Worm (Caenorhabditis elegans) whole organism, late embryonic: Measurements from ENCODE around the gene haf-2.

Source experiments
- C38D4.7 ChIP-seq: fragments of 200-800 bp; sonication (Bioruptor generic); optimal IDR thresholded peaks from 2 replicates; lab custom pipeline; 2018; ENCODE audit warnings: mild to moderate bottlenecking, missing genetic modification characterization, moderate library complexity, missing compliant biosample characterization
- F13H6.1 ChIP-seq: sonication (generic microtip); optimal IDR thresholded peaks from 2 replicates; lab custom pipeline; 2016; ENCODE audit warnings: missing genetic modification characterization, missing compliant biosample characterization
- K02D7.2 ChIP-seq: sonication (generic microtip); optimal IDR thresholded peaks from 2 replicates; lab custom pipeline; 2017; ENCODE audit warnings: mild to moderate bottlenecking, missing genetic modification characterization, missing compliant biosample characterization
- Y22D7AL.16 ChIP-seq: sonication (generic microtip); optimal IDR thresholded peaks from 2 replicates; lab custom pipeline; 2016; ENCODE audit warnings: missing genetic modification characterization, missing compliant biosample characterization
- ceh-30 ChIP-seq: fragments of 150-350 bp; optimal IDR thresholded peaks from 2 replicates; lab custom pipeline; 2014; ENCODE audit warnings: missing biosample characterization, missing genetic modification characterization
- ceh-34 ChIP-seq: sonication (generic microtip); optimal IDR thresholded peaks from 2 replicates; lab custom pipeline; 2016; ENCODE audit warnings: mild to moderate bottlenecking, missing genetic modification characterization, missing compliant biosample characterization
- ceh-48 ChIP-seq: sonication (generic microtip); optimal IDR thresholded peaks from 2 replicates; lab custom pipeline; 2016; ENCODE audit warnings: missing genetic modification characterization, inconsistent platforms, missing compliant biosample characterization
- dmd-4 ChIP-seq: sonication (generic microtip); optimal IDR thresholded peaks from 2 replicates; lab custom pipeline; 2016; ENCODE audit warnings: borderline replicate concordance, missing genetic modification characterization, missing compliant biosample characterization
- dve-1 ChIP-seq: sonication (generic microtip); optimal IDR thresholded peaks from 2 replicates; lab custom pipeline; 2017; ENCODE audit warnings: antibody characterized with exemption, mild to moderate bottlenecking, missing genetic modification characterization, missing compliant biosample characterization
- elt-2 ChIP-seq: sonication (generic microtip); optimal IDR thresholded peaks from 2 replicates; lab custom pipeline; 2016; ENCODE audit warnings: missing genetic modification reagents, missing genetic modification characterization, missing compliant biosample characterization
- eyg-1 ChIP-seq: sonication (generic microtip); optimal IDR thresholded peaks from 2 replicates; lab custom pipeline; 2016; ENCODE audit warnings: missing genotype, missing genetic modification characterization, missing compliant biosample characterization
- fax-1 ChIP-seq: sonication (generic microtip); optimal IDR thresholded peaks from 2 replicates; lab custom pipeline; 2016; ENCODE audit warnings: missing genotype, missing genetic modification characterization, missing compliant biosample characterization
- fkh-10 ChIP-seq: fragments of 150-350 bp; optimal IDR thresholded peaks from 2 replicates; lab custom pipeline; 2014; ENCODE audit warnings: missing biosample characterization, missing genetic modification reagents, missing genetic modification characterization
- hlh-30 ChIP-seq: sonication (generic microtip); optimal IDR thresholded peaks from 2 replicates; lab custom pipeline; 2017; ENCODE audit warnings: antibody characterized with exemption, missing genetic modification characterization, missing compliant biosample characterization; ENCODE audit not compliant: insufficient read depth
- lim-6 ChIP-seq: sonication (generic microtip); optimal IDR thresholded peaks from 2 replicates; lab custom pipeline; 2016; ENCODE audit warnings: missing genetic modification characterization, missing compliant biosample characterization
- mec-3 ChIP-seq: sonication (generic microtip); optimal IDR thresholded peaks from 2 replicates; lab custom pipeline; 2016; ENCODE audit warnings: borderline replicate concordance, missing genetic modification characterization, missing compliant biosample characterization
- nhr-11 ChIP-seq: fragments of 150-350 bp; optimal IDR thresholded peaks from 2 replicates; lab custom pipeline; 2014; ENCODE audit warnings: missing biosample characterization, missing genetic modification characterization
- nhr-232 ChIP-seq: sonication (generic microtip); optimal IDR thresholded peaks from 2 replicates; lab custom pipeline; 2016; ENCODE audit warnings: missing genetic modification characterization, missing compliant biosample characterization
- pag-3 ChIP-seq: sonication (generic microtip); optimal IDR thresholded peaks from 2 replicates; lab custom pipeline; 2016; ENCODE audit warnings: missing compliant biosample characterization, missing genetic modification characterization, borderline replicate concordance
- pat-9 ChIP-seq: fragments of 200-800 bp; sonication (Bioruptor generic); optimal IDR thresholded peaks from 2 replicates; lab custom pipeline; 2018; ENCODE audit warnings: mild to moderate bottlenecking, missing genetic modification characterization, moderate library complexity, missing compliant biosample characterization
- pha-2 ChIP-seq: sonication (generic microtip); optimal IDR thresholded peaks from 2 replicates; lab custom pipeline; 2017; ENCODE audit warnings: mild to moderate bottlenecking, missing genetic modification characterization, missing compliant biosample characterization
- pha-4 ChIP-seq: fragments of 150-350 bp; optimal IDR thresholded peaks from 2 replicates; lab custom pipeline; 2018; ENCODE audit warnings: missing biosample characterization, missing genetic modification reagents, missing genetic modification characterization
- pqm-1 ChIP-seq: sonication (generic microtip); optimal IDR thresholded peaks from 2 replicates; lab custom pipeline; 2016; ENCODE audit warnings: missing genetic modification characterization, missing compliant biosample characterization
- pros-1 ChIP-seq: fragments of 150-350 bp; optimal IDR thresholded peaks from 2 replicates; lab custom pipeline; 2014; ENCODE audit warnings: missing biosample characterization, missing genetic modification reagents, missing genetic modification characterization
- ref-2 ChIP-seq: sonication (generic microtip); optimal IDR thresholded peaks from 2 replicates; lab custom pipeline; 2016; ENCODE audit warnings: missing genetic modification characterization, missing compliant biosample characterization
- rnt-1 ChIP-seq: sonication (generic microtip); optimal IDR thresholded peaks from 2 replicates; lab custom pipeline; 2016; ENCODE audit warnings: missing genetic modification characterization, missing compliant biosample characterization
- sox-2 ChIP-seq: fragments of 200-800 bp; sonication (Bioruptor generic); IDR thresholded peaks from 2 replicates; pipeline ENCODE4 v1.3.6; 2022; ENCODE audit warnings: missing genetic modification reagents, missing genetic modification characterization, missing compliant biosample characterization
- ttx-3 ChIP-seq: sonication (generic microtip); optimal IDR thresholded peaks from 2 replicates; lab custom pipeline; 2016; ENCODE audit warnings: missing genetic modification reagents, missing genetic modification characterization, missing compliant biosample characterization
- unc-86 ChIP-seq: sonication (generic microtip); optimal IDR thresholded peaks from 2 replicates; lab custom pipeline; 2016; ENCODE audit warnings: missing genetic modification characterization, missing compliant biosample characterization
- zip-5 ChIP-seq: sonication (generic microtip); optimal IDR thresholded peaks from 2 replicates; lab custom pipeline; 2016; ENCODE audit warnings: missing genetic modification characterization, missing compliant biosample characterization

haf-2 gene

ce11 chrII:7310023-7310422, 46.2 kb downstream of the haf-2 start, which contains the start of the genes F45E12.5 and cnep-1:
F45E12.5 (minus strand) TSS chrII:7310115.
cnep-1 (plus strand) TSS chrII:7310348.
- TF ChIP-seq nhr-232 (tag; lab: Kevin White, UChicago) (no peak), dmd-4 (tag; lab: Kevin White, UChicago) (no peak), pqm-1 (tag; lab: Kevin White, UChicago) (no peak), unc-86 (tag; lab: Kevin White, UChicago) (no peak), pha-4 (tag; lab: Kevin White, UChicago) (no peak), lim-6 (tag; lab: Kevin White, UChicago) (no peak), pag-3 (no peak), zip-5 (no peak), pat-9 (no peak), nhr-11 (tag; lab: Kevin White, UChicago) (no peak), hlh-30 (no peak), rnt-1 (tag; lab: Kevin White, UChicago) (no peak), pha-2 (no peak), pros-1 (tag; lab: Kevin White, UChicago) (no peak), ceh-30 (tag; lab: Kevin White, UChicago) (no peak), mec-3 (tag; lab: Kevin White, UChicago) (no peak), fax-1 (no peak)

- TF ChIP-seq C38D4.7 (GFP tag; lab: Kevin White, UChicago) (no peak), nhr-232 (tag; lab: Kevin White, UChicago) (no peak), ttx-3 (tag; lab: Kevin White, UChicago) (no peak), sox-2 (GFP tag; lab: Robert Waterston, UW) (no peak), F13H6.1 (tag; lab: Kevin White, UChicago) (no peak), elt-2 (no peak), pqm-1 (tag; lab: Kevin White, UChicago) (no peak), fax-1 (no peak), nhr-11 (tag; lab: Kevin White, UChicago) (no peak), Y22D7AL.16 (tag; lab: Kevin White, UChicago) (no peak), unc-86 (tag; lab: Kevin White, UChicago) (no peak), dve-1 (tag; lab: Kevin White, UChicago) (no peak), hlh-30 (no peak), fkh-10 (GFP tag; lab: Kevin White, UChicago) (no peak), ref-2 (tag; lab: Kevin White, UChicago) (no peak), K02D7.2 (tag; lab: Kevin White, UChicago) (no peak), ceh-34 (tag; lab: Kevin White, UChicago) (no peak), ceh-48 (no peak), eyg-1 (tag; lab: Kevin White, UChicago) (no peak)
- TF ChIP-seq, all 69 proteins: peak for 0
Measured at ce11 chrII:7305558-7305957, 50.7 kb downstream of the haf-2 start, which contains the start of gene brf-1. brf-1 (plus strand) TSS chrII:7305858.
